Worm (Caenorhabditis elegans): ENCODE measurements around the gene mig-22.

The mig-22 gene

DNA sequence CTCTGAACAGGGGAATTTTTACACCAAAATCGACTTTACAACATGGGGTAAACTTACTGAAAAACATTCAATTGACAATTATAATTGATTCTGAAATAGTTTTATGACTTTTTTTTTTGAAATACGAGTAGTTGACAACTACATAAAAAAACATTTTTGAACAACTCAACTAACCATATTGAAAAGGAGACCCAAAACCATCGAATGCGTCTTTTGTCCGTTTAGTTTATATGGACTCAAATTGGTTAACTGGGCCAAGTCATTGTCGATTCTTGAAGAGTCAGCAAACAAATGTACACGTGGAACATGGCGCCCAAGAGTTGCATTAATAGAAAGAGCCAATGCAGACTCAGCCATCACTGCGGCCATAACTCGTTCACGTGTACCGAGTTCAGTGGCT, 675 bp downstream of the mig-22 start:
- no peak for TF ChIP-seq tbx-37 (GFP tag; conservative IDR thresholded peaks at IDR 0.05)
- TF ChIP-seq ets-7 (tag; optimal IDR thresholded peaks at IDR 0.05) = no peak
- TF ChIP-seq sea-1 (GFP tag; conservative IDR thresholded peaks at IDR 0.05) = no peak
- TF ChIP-seq tbx-11 (GFP tag; IDR thresholded peaks at IDR 0.05) = no peak
- TF ChIP-seq scrt-1 (GFP tag; IDR thresholded peaks at IDR 0.05) = no peak
- no peak for TF ChIP-seq hmbx-1 (tag; optimal IDR thresholded peaks at IDR 0.05)

- TF ChIP-seq flt-1 (GFP tag; IDR thresholded peaks at IDR 0.05) (no peak), hmg-4 (GFP tag; optimal IDR thresholded peaks at IDR 0.05) (no peak), ceh-36 (tag; optimal IDR thresholded peaks at IDR 0.05) (no peak), hmbx-1 (tag; optimal IDR thresholded peaks at IDR 0.05) (no peak), ama-1 (optimal IDR thresholded peaks at IDR 0.05) (no peak), tra-4 (tag; optimal IDR thresholded peaks at IDR 0.05) (no peak), ceh-13 (GFP tag; optimal IDR thresholded peaks at IDR 0.05) (no peak), aly-1 (tag; optimal IDR thresholded peaks at IDR 0.05) (no peak), hnd-1 (tag; optimal IDR thresholded peaks at IDR 0.05) (no peak)
Measured at ce11 chrIII:8765030-8765429, 2.1 kb downstream of the mig-22 start.

ce11 chrIII:8763111-8763510, 4.0 kb downstream of the mig-22 start:
- TF ChIP-seq hnd-1 (tag; optimal IDR thresholded peaks at IDR 0.05) (no peak), B0310.2 (tag; optimal IDR thresholded peaks at IDR 0.05) (no peak), ceh-36 (tag; optimal IDR thresholded peaks at IDR 0.05) (no peak), ceh-13 (GFP tag; optimal IDR thresholded peaks at IDR 0.05) (no peak), tra-4 (tag; optimal IDR thresholded peaks at IDR 0.05) (no peak), F13C5.2 (tag; optimal IDR thresholded peaks at IDR 0.05) (no peak), flt-1 (GFP tag; IDR thresholded peaks at IDR 0.05) (no peak), tbx-11 (GFP tag; IDR thresholded peaks at IDR 0.05) (no peak), ets-7 (tag; optimal IDR thresholded peaks at IDR 0.05) (no peak), tbx-37 (GFP tag; conservative IDR thresholded peaks at IDR 0.05) (no peak), sea-1 (GFP tag; conservative IDR thresholded peaks at IDR 0.05) (no peak)

DNA sequence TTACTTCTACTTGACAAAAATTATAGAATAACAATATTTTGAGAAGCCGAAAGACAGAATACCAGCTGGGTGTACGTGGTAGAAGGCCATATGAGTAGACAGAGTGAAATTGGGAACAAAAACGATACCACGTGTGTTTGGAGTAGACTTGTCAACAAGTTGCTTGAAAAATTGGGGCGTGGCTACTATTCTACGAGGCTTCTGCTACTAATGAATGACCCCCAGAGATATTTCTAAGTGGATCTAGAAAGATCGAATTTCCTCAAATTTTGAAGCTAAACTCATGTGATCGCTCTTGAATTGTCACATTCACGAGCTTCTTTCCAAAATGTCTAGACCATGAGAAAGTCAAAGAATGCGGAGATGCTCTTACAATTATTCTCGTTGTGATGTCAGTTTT, 5.1 kb downstream of the mig-22 start:
- TF ChIP-seq ceh-13 (GFP tag; optimal IDR thresholded peaks at IDR 0.05) = no peak
- TF ChIP-seq hmg-4 (GFP tag; optimal IDR thresholded peaks at IDR 0.05) = no peak
- no peak for TF ChIP-seq F13C5.2 (tag; optimal IDR thresholded peaks at IDR 0.05)
- no peak for TF ChIP-seq ceh-36 (tag; optimal IDR thresholded peaks at IDR 0.05)
- TF ChIP-seq ets-7 (tag; optimal IDR thresholded peaks at IDR 0.05) = no peak
- TF ChIP-seq flt-1 (GFP tag; IDR thresholded peaks at IDR 0.05) = no peak

DNA sequence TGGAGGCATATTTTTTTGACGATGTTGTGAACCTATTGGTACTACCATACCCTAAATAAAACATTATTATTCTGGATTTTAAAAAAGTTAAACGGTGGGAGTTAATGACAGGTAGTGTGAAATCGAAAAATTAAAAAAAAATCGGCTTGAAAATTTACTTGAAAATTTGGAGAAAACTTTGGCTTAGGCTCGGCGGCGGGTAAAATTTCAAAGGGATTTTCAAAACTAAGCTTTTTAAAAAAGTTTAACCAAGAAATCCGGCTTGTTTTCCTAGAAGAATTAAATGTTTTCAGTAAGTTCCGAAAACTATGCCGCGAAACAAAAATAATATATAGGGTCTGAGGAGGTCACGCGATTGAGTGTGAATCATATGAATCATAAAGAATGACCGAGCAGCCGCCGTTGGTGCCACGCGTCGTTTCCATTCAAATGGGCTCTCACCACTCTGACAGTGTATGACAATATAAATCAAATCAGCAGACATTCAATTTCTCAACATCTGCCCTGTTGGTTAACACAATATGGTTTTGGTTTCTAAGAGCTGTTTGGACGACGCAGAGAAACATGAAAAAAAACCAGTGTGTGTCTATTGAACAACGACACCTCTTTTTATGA, 6.0 kb downstream of the mig-22 start, which contains the start of gene aak-1:
TSS of gene aak-1 (minus strand) at position 51 of the 615 bp plus-strand sequence.
- TF ChIP-seq pes-1 (GFP tag; IDR thresholded peaks at IDR 0.05) (no peak), F13C5.2 (tag; optimal IDR thresholded peaks at IDR 0.05) (no peak), flt-1 (GFP tag; IDR thresholded peaks at IDR 0.05) (no peak), hmbx-1 (tag; optimal IDR thresholded peaks at IDR 0.05) (no peak), aly-1 (tag; optimal IDR thresholded peaks at IDR 0.05) (no peak), B0310.2 (tag; optimal IDR thresholded peaks at IDR 0.05) (no peak)

- no peak for TF ChIP-seq hnd-1 (tag; optimal IDR thresholded peaks at IDR 0.05)
- TF ChIP-seq ama-1 (optimal IDR thresholded peaks at IDR 0.05) = no peak
- TF ChIP-seq ceh-36 (tag; optimal IDR thresholded peaks at IDR 0.05) = no peak
Measured at ce11 chrIII:8754682-8755081, 12.5 kb downstream of the mig-22 start, which contains the start of gene tomm-70. tomm-70 (minus strand) TSS chrIII:8754750.

ce11 chrIII:8750606-8751005, 16.5 kb downstream of the mig-22 start, which contains the start of gene ugtp-1:
ugtp-1 (minus strand) TSS chrIII:8750706.
- no peak for TF ChIP-seq ama-1 (optimal IDR thresholded peaks at IDR 0.05)
- TF ChIP-seq ceh-36 (tag; optimal IDR thresholded peaks at IDR 0.05) = no peak
- TF ChIP-seq hnd-1 (tag; optimal IDR thresholded peaks at IDR 0.05) = no peak
- no peak for TF ChIP-seq B0310.2 (tag; optimal IDR thresholded peaks at IDR 0.05)
- TF ChIP-seq tra-4 (tag; optimal IDR thresholded peaks at IDR 0.05) = no peak
- no peak for TF ChIP-seq ceh-13 (GFP tag; optimal IDR thresholded peaks at IDR 0.05)
- TF ChIP-seq pes-1 (GFP tag; IDR thresholded peaks at IDR 0.05) = no peak
- TF ChIP-seq sea-1 (GFP tag; conservative IDR thresholded peaks at IDR 0.05) = no peak
- no peak for TF ChIP-seq aly-1 (tag; optimal IDR thresholded peaks at IDR 0.05)
- no peak for TF ChIP-seq ets-7 (tag; optimal IDR thresholded peaks at IDR 0.05)
- TF ChIP-seq F13C5.2 (tag; optimal IDR thresholded peaks at IDR 0.05) = no peak
- TF ChIP-seq hmbx-1 (tag; optimal IDR thresholded peaks at IDR 0.05) = no peak
- TF ChIP-seq tbx-11 (GFP tag; IDR thresholded peaks at IDR 0.05) = no peak

ce11 chrIII:8749487-8749886, 17.7 kb downstream of the mig-22 start, which contains the start of gene sma-2:
sma-2 (plus strand) TSS chrIII:8749680.
- no peak for TF ChIP-seq hmg-4 (GFP tag; optimal IDR thresholded peaks at IDR 0.05)
- TF ChIP-seq tbx-37 (GFP tag; conservative IDR thresholded peaks at IDR 0.05) = no peak
- TF ChIP-seq ceh-13 (GFP tag; optimal IDR thresholded peaks at IDR 0.05) = no peak
- TF ChIP-seq hnd-1 (tag; optimal IDR thresholded peaks at IDR 0.05) = no peak
- TF ChIP-seq aly-1 (tag; optimal IDR thresholded peaks at IDR 0.05) = no peak

ce11 chrIII:8748620-8749019, 18.5 kb downstream of the mig-22 start:
- no peak for TF ChIP-seq pes-1 (GFP tag; IDR thresholded peaks at IDR 0.05)
- TF ChIP-seq tra-4 (tag; optimal IDR thresholded peaks at IDR 0.05) = no peak
- no peak for TF ChIP-seq ceh-13 (GFP tag; optimal IDR thresholded peaks at IDR 0.05)
- TF ChIP-seq flt-1 (GFP tag; IDR thresholded peaks at IDR 0.05) = no peak
- TF ChIP-seq ceh-36 (tag; optimal IDR thresholded peaks at IDR 0.05) = no peak
- no peak for TF ChIP-seq ets-7 (tag; optimal IDR thresholded peaks at IDR 0.05)
- TF ChIP-seq tbx-11 (GFP tag; IDR thresholded peaks at IDR 0.05) = no peak
- no peak for TF ChIP-seq aly-1 (tag; optimal IDR thresholded peaks at IDR 0.05)
- TF ChIP-seq F13C5.2 (tag; optimal IDR thresholded peaks at IDR 0.05) = no peak
- no peak for TF ChIP-seq scrt-1 (GFP tag; IDR thresholded peaks at IDR 0.05)
- no peak for TF ChIP-seq tbx-37 (GFP tag; conservative IDR thresholded peaks at IDR 0.05)
- no peak for TF ChIP-seq B0310.2 (tag; optimal IDR thresholded peaks at IDR 0.05)
- no peak for TF ChIP-seq hmg-4 (GFP tag; optimal IDR thresholded peaks at IDR 0.05)
- TF ChIP-seq hnd-1 (tag; optimal IDR thresholded peaks at IDR 0.05) = no peak
- TF ChIP-seq sea-1 (GFP tag; conservative IDR thresholded peaks at IDR 0.05) = no peak
- no peak for TF ChIP-seq ama-1 (optimal IDR thresholded peaks at IDR 0.05)
- TF ChIP-seq hmbx-1 (tag; optimal IDR thresholded peaks at IDR 0.05) = no peak
